Fruit fly (Drosophila melanogaster) whole organism, prepupa: ENCODE results near the gene Obp99a.
A peak's percentile ranks its signal among the peaks of the same experiment; 100 is the strongest.

Source experiments
- CG10631 ChIP-seq: fragments of 200-800 bp; sonication (Bioruptor generic); optimal IDR thresholded peaks from 2 replicates; lab custom pipeline; 2016; ENCODE audit warnings: missing biosample characterization, missing genetic modification characterization
- CG10669 ChIP-seq: fragments of 200-800 bp; sonication (Bioruptor generic); optimal IDR thresholded peaks from 3 replicates; lab custom pipeline; 2018; ENCODE audit warnings: missing biosample characterization, mild to moderate bottlenecking, missing genetic modification characterization, moderate library complexity
- CG11294 ChIP-seq: fragments of 200-800 bp; sonication (Bioruptor generic); IDR thresholded peaks from 2 replicates; pipeline ENCODE4 v1.3.6; 2022; ENCODE audit warnings: missing biosample characterization, missing genetic modification characterization
- CG11902 ChIP-seq: fragments of 200-800 bp; sonication (Bioruptor generic); optimal IDR thresholded peaks from 3 replicates; lab custom pipeline; 2016; ENCODE audit warnings: missing biosample characterization, missing genetic modification characterization
- CG15336 ChIP-seq: fragments of 200-800 bp; sonication (Bioruptor generic); IDR thresholded peaks from 2 replicates; pipeline ENCODE4 v1.3.6; 2022; ENCODE audit warnings: missing biosample characterization, missing genetic modification characterization
- CG1621 ChIP-seq: fragments of 200-800 bp; sonication (Bioruptor generic); optimal IDR thresholded peaks from 3 replicates; lab custom pipeline; 2018; ENCODE audit warnings: missing biosample characterization, mild to moderate bottlenecking, missing genetic modification characterization
- CG3032 ChIP-seq: fragments of 200-800 bp; optimal IDR thresholded peaks from 2 replicates; lab custom pipeline; 2019; ENCODE audit warnings: missing biosample characterization, mild to moderate bottlenecking, missing genetic modification characterization, moderate library complexity
- CG31627 ChIP-seq: fragments of 200-800 bp; sonication (Bioruptor generic); optimal IDR thresholded peaks from 3 replicates; lab custom pipeline; 2016; ENCODE audit warnings: missing biosample characterization, missing genetic modification characterization
- CG32006 ChIP-seq: fragments of 200-800 bp; sonication (Bioruptor generic); optimal IDR thresholded peaks from 3 replicates; lab custom pipeline; 2017; ENCODE audit warnings: missing biosample characterization, mild to moderate bottlenecking, missing genetic modification characterization
- CG34406 ChIP-seq: fragments of 200-800 bp; sonication (Bioruptor generic); optimal IDR thresholded peaks from 3 replicates; lab custom pipeline; 2016; ENCODE audit warnings: missing biosample characterization, missing genetic modification characterization
- CG3919 ChIP-seq: fragments of 200-800 bp; sonication (Bioruptor generic); optimal IDR thresholded peaks from 3 replicates; lab custom pipeline; 2016; ENCODE audit warnings: missing biosample characterization, missing genetic modification characterization
- CG6163 ChIP-seq: fragments of 200-800 bp; sonication (Bioruptor generic); IDR thresholded peaks from 3 replicates; pipeline ENCODE4 v1.3.6; 2022; ENCODE audit warnings: missing biosample characterization, missing genetic modification characterization
- CG6792 ChIP-seq: fragments of 200-800 bp; sonication (Bioruptor generic); optimal IDR thresholded peaks from 3 replicates; lab custom pipeline; 2016; ENCODE audit warnings: missing biosample characterization, missing genetic modification characterization
- CG8319 ChIP-seq: fragments of 200-800 bp; sonication (Bioruptor generic); optimal IDR thresholded peaks from 3 replicates; lab custom pipeline; 2016; ENCODE audit warnings: missing biosample characterization, missing genetic modification characterization
- CG8632 ChIP-seq: fragments of 200-800 bp; sonication (Bioruptor generic); optimal IDR thresholded peaks from 3 replicates; lab custom pipeline; 2016; ENCODE audit warnings: missing biosample characterization, missing genetic modification characterization
- CG9139 ChIP-seq: fragments of 200-800 bp; sonication (Bioruptor generic); optimal IDR thresholded peaks from 3 replicates; lab custom pipeline; 2017; ENCODE audit warnings: missing biosample characterization, mild to moderate bottlenecking, missing genetic modification characterization
- Eip75B ChIP-seq: fragments of 200-800 bp; sonication (Bioruptor generic); optimal IDR thresholded peaks from 3 replicates; lab custom pipeline; 2016; ENCODE audit warnings: missing biosample characterization, missing genetic modification characterization
- Eip78C ChIP-seq: fragments of 200-800 bp; sonication (Bioruptor generic); peaks from one replicate; lab custom pipeline; 2016; ENCODE audit warnings: missing biosample characterization, missing genetic modification characterization
- Ets21C ChIP-seq: fragments of 200-800 bp; sonication (Bioruptor generic); optimal IDR thresholded peaks from 3 replicates; lab custom pipeline; 2016; ENCODE audit warnings: missing biosample characterization, missing genetic modification characterization
- Ets96B ChIP-seq: fragments of 200-800 bp; optimal IDR thresholded peaks from 2 replicates; lab custom pipeline; 2019; ENCODE audit warnings: missing biosample characterization, mild to moderate bottlenecking, missing genetic modification characterization, moderate library complexity
- Gug ChIP-seq: fragments of 200-800 bp; sonication (Bioruptor generic); IDR thresholded peaks from 2 replicates; pipeline ENCODE4 v1.3.6; 2022; ENCODE audit warnings: missing biosample characterization, missing genetic modification characterization
- Hr39 ChIP-seq: fragments of 200-800 bp; sonication (Bioruptor generic); optimal IDR thresholded peaks from 2 replicates; lab custom pipeline; 2016; ENCODE audit warnings: missing biosample characterization, missing genetic modification characterization
- Hr4 ChIP-seq: fragments of 200-800 bp; sonication (Bioruptor generic); optimal IDR thresholded peaks from 3 replicates; lab custom pipeline; 2016; ENCODE audit warnings: missing biosample characterization, missing genetic modification characterization
- Lpt ChIP-seq: fragments of 200-800 bp; sonication (Bioruptor generic); optimal IDR thresholded peaks from 3 replicates; lab custom pipeline; 2016; ENCODE audit warnings: missing biosample characterization, missing genetic modification characterization
- Met ChIP-seq: fragments of 200-800 bp; sonication (Bioruptor generic); optimal IDR thresholded peaks from 3 replicates; lab custom pipeline; 2016; ENCODE audit warnings: missing biosample characterization, missing genetic modification characterization
- OdsH ChIP-seq: fragments of 200-800 bp; sonication (Bioruptor generic); optimal IDR thresholded peaks from 3 replicates; lab custom pipeline; 2016; ENCODE audit warnings: missing biosample characterization, missing genetic modification characterization
- Smox ChIP-seq: fragments of 200-800 bp; sonication (Bioruptor generic); optimal IDR thresholded peaks from 3 replicates; lab custom pipeline; 2016; ENCODE audit warnings: missing biosample characterization, missing genetic modification characterization
- Sox102F ChIP-seq: fragments of 200-800 bp; sonication (Bioruptor generic); optimal IDR thresholded peaks from 2 replicates; lab custom pipeline; 2016; ENCODE audit warnings: missing biosample characterization, mild to moderate bottlenecking, missing genetic modification characterization
- Sox14 ChIP-seq: fragments of 200-800 bp; sonication (Bioruptor generic); optimal IDR thresholded peaks from 3 replicates; lab custom pipeline; 2016; ENCODE audit warnings: missing biosample characterization, missing genetic modification characterization
- achi ChIP-seq: fragments of 200-800 bp; sonication (Bioruptor generic); optimal IDR thresholded peaks from 3 replicates; lab custom pipeline; 2016; ENCODE audit warnings: missing biosample characterization, missing genetic modification characterization
- acj6 ChIP-seq: fragments of 200-800 bp; sonication (Bioruptor generic); optimal IDR thresholded peaks from 3 replicates; lab custom pipeline; 2016; ENCODE audit warnings: missing biosample characterization, missing genetic modification characterization
- cyc ChIP-seq: fragments of 200-800 bp; sonication (Bioruptor generic); optimal IDR thresholded peaks from 3 replicates; lab custom pipeline; 2016; ENCODE audit warnings: missing biosample characterization, missing genetic modification characterization
- dac ChIP-seq: fragments of 200-800 bp; sonication (Bioruptor generic); optimal IDR thresholded peaks from 2 replicates; lab custom pipeline; 2017; ENCODE audit warnings: missing biosample characterization, mild to moderate bottlenecking, missing genetic modification characterization
- dsx ChIP-seq: fragments of 200-800 bp; optimal IDR thresholded peaks from 3 replicates; lab custom pipeline; 2019; ENCODE audit warnings: missing biosample characterization, mild to moderate bottlenecking, missing genetic modification characterization, moderate library complexity; ENCODE audit not compliant: poor library complexity, severe bottlenecking
- eg ChIP-seq: fragments of 200-800 bp; sonication (Bioruptor generic); IDR thresholded peaks from 3 replicates; pipeline ENCODE4 v1.3.6; 2022; ENCODE audit warnings: missing biosample characterization, missing genetic modification characterization
- esn ChIP-seq: fragments of 200-800 bp; sonication (Bioruptor generic); optimal IDR thresholded peaks from 2 replicates; lab custom pipeline; 2016; ENCODE audit warnings: missing biosample characterization, mild to moderate bottlenecking, missing genetic modification characterization, moderate library complexity
- lz ChIP-seq: fragments of 200-800 bp; sonication (Bioruptor generic); optimal IDR thresholded peaks from 3 replicates; lab custom pipeline; 2016; ENCODE audit warnings: missing biosample characterization, missing genetic modification characterization
- pdm3 ChIP-seq: fragments of 200-800 bp; sonication (Bioruptor generic); optimal IDR thresholded peaks from 3 replicates; lab custom pipeline; 2016; ENCODE audit warnings: missing biosample characterization, missing genetic modification characterization
- salr ChIP-seq, 2 experiments: fragments of 200-800 bp; sonication (Bioruptor generic); optimal IDR thresholded peaks; 3 replicates each; lab custom pipeline; 2016 to 2018; ENCODE audit warnings: missing biosample characterization in 2 of 2, missing genetic modification characterization in 2 of 2, mild to moderate bottlenecking in 1 of 2
- spab ChIP-seq: fragments of 200-800 bp; sonication (Bioruptor generic); optimal IDR thresholded peaks from 2 replicates; lab custom pipeline; 2017; ENCODE audit warnings: missing biosample characterization, mild to moderate bottlenecking, missing genetic modification characterization, missing genetic modification reagents
- ss ChIP-seq, 2 experiments: fragments of 200-800 bp; sonication (Bioruptor generic); optimal IDR thresholded peaks; 2 replicates in 1 of 2; 3 replicates in 1 of 2; lab custom pipeline; 2017 to 2018; ENCODE audit warnings: mild to moderate bottlenecking in 2 of 2, missing biosample characterization in 2 of 2, missing genetic modification characterization in 2 of 2, moderate library complexity in 1 of 2
- svp ChIP-seq: fragments of 200-800 bp; sonication (Bioruptor generic); peaks from one replicate; lab custom pipeline; 2016; ENCODE audit warnings: missing biosample characterization, missing genetic modification characterization
- topi ChIP-seq: fragments of 200-800 bp; sonication (Bioruptor generic); optimal IDR thresholded peaks from 3 replicates; lab custom pipeline; 2016; ENCODE audit warnings: missing biosample characterization, missing genetic modification characterization

The Obp99a gene

dm6 chr3R:29671060-29671707, at the start of gene Obp99a:
Obp99a (plus strand) TSS chr3R:29671657.
- TF ChIP-seq ss (GFP tag; optimal IDR thresholded peaks at IDR 0.05; lab: Kevin White, UChicago) (no peak), Eip78C (GFP tag; lab: Kevin White, UChicago) (peak; percentile 42), svp (peak; percentile 74)

dm6 chr3R:29625883-29626282, 45.6 kb upstream of the Obp99a start:
- TF ChIP-seq CG11294 (GFP tag; lab: Robert Waterston, UW) (0 out of 2 replicates have a peak, but pooled peaks have one; percentile 17), CG9139 (GFP tag; lab: Kevin White, UChicago) (no peak), CG34406 (GFP tag; lab: Kevin White, UChicago) (peak; percentile 16), dac (GFP tag; lab: Kevin White, UChicago) (no peak), CG15336 (GFP tag; lab: Robert Waterston, UW) (no peak), Gug (peak; percentile 27; the same call in 1 of the 2 replicates), CG3919 (GFP tag; lab: Kevin White, UChicago) (peak; percentile 13), dsx (GFP tag; lab: Kevin White, UChicago) (peak; percentile 22), Hr4 (GFP tag; lab: Kevin White, UChicago) (peak; percentile 19), CG6792 (GFP tag; lab: Kevin White, UChicago) (no peak), spab (GFP tag; lab: Kevin White, UChicago) (peak; percentile 25), achi (GFP tag; lab: Kevin White, UChicago) (peak; percentile 17), CG32006 (GFP tag; lab: Kevin White, UChicago) (peak; percentile 12), salr (GFP tag; optimal IDR thresholded peaks at IDR 0.05; lab: Kevin White, UChicago) (no peak), Sox102F (GFP tag; lab: Kevin White, UChicago) (peak; percentile 23), cyc (GFP tag; lab: Kevin White, UChicago) (peak; percentile 14), Eip78C (GFP tag; lab: Kevin White, UChicago) (peak; percentile 55), topi (peak; percentile 23), Lpt (GFP tag; lab: Kevin White, UChicago) (no peak), Smox (GFP tag; lab: Kevin White, UChicago) (peak; percentile 26), svp (peak; percentile 19), CG8319 (GFP tag; lab: Kevin White, UChicago) (no peak), acj6 (GFP tag; lab: Kevin White, UChicago) (peak; percentile 28), pdm3 (GFP tag; lab: Kevin White, UChicago) (peak; percentile 32), OdsH (GFP tag; lab: Kevin White, UChicago) (peak; percentile 22), Met (GFP tag; lab: Kevin White, UChicago) (peak; percentile 13), lz (peak; percentile 28), Eip75B (GFP tag; lab: Kevin White, UChicago) (peak; percentile 24), CG10669 (GFP tag; lab: Kevin White, UChicago) (peak; percentile 40), esn (GFP tag; lab: Kevin White, UChicago) (no peak), CG10631 (GFP tag; lab: Kevin White, UChicago) (peak; percentile 30), CG8632 (peak; percentile 16), CG31627 (peak; percentile 49), CG11902 (GFP tag; lab: Kevin White, UChicago) (no peak), Ets21C (GFP tag; lab: Kevin White, UChicago) (no peak), CG3032 (tag; lab: Kevin White, UChicago) (no peak), Ets96B (tag; lab: Kevin White, UChicago) (peak; percentile 34), CG6163 (GFP tag; lab: Robert Waterston, UW) (peak; percentile 52; the same call in 2 of the 3 replicates), eg (GFP tag; lab: Robert Waterston, UW) (0 out of 3 replicates have a peak, but pooled peaks have one; percentile 36), Sox14 (GFP tag; lab: Kevin White, UChicago) (peak; percentile 31), Hr39 (GFP tag; lab: Kevin White, UChicago) (peak; percentile 27), CG1621 (tag; lab: Kevin White, UChicago) (peak; percentile 27)
